Worm (Caenorhabditis elegans): Measurements from ENCODE around the gene Y48G9A.11.
A peak's percentile ranks its signal among the peaks of the same experiment; 100 is the strongest.

DNA sequence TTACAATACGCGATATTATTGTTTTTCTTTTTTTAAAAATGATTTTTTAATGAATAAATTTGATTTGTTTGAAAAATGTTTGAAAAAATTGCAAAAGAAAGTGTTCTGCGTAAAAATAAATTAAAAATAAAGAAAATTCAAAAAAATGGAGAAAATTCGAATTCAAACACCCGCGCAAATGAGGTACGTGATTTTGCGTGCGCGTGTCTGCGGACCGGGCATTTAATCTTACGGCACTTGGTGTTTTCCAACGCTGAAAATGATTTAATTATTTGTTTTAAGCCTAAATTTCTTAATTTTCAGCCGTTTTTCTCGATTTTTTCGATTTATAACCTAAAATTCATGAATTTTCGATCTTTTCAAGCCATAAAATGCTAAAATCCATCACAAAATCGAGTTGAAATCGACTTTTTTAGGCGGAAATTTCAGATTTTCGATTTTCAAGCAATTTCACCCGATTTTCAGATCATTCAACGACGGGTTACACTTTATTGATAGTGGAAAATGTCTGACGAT is 34.8 kb upstream of the Y48G9A.11 start, which contains the start of gene gcn-1:
- no peak for TF ChIP-seq klf-2 (GFP tag; conservative IDR thresholded peaks at IDR 0.05)
- TF ChIP-seq flt-1 (GFP tag; IDR thresholded peaks at IDR 0.05): no peak
- no peak for TF ChIP-seq ref-1 (GFP tag; conservative IDR thresholded peaks at IDR 0.05)
- TF ChIP-seq ztf-23 (GFP tag; IDR thresholded peaks at IDR 0.05): 0 out of 2 replicates have a peak, but pooled peaks have one; percentile 25

Data from whole organism, midembryonic.